Fruit fly (Drosophila melanogaster) whole organism, embryonic: ENCODE results near the gene eloF.
A peak's percentile ranks its signal among the peaks of the same experiment; 100 is the strongest.

ENCODE experiments used
- Bdp1 ChIP-seq: fragments of 200-800 bp; sonication (Bioruptor generic); optimal IDR thresholded peaks from 3 replicates; lab custom pipeline; 2016; ENCODE audit warnings: missing biosample characterization, missing genetic modification characterization
- Bteb2 ChIP-seq: fragments of 200-800 bp; sonication (Bioruptor generic); optimal IDR thresholded peaks from 2 replicates; lab custom pipeline; 2016; ENCODE audit warnings: missing biosample characterization, missing genetic modification characterization
- CG10654 ChIP-seq: fragments of 200-800 bp; sonication (Bioruptor generic); optimal IDR thresholded peaks from 2 replicates; lab custom pipeline; 2016; ENCODE audit warnings: missing biosample characterization, missing genetic modification characterization
- CG11085 ChIP-seq: fragments of 200-800 bp; sonication (Bioruptor generic); IDR thresholded peaks from 2 replicates; pipeline ENCODE4 v1.3.6; 2022; ENCODE audit warnings: missing biosample characterization, missing genetic modification characterization
- CG11456 ChIP-seq: fragments of 200-800 bp; sonication (Bioruptor generic); IDR thresholded peaks from 3 replicates; pipeline ENCODE4 v1.3.6; 2022; ENCODE audit warnings: missing biosample characterization, missing genetic modification characterization
- CG11723 ChIP-seq: fragments of 200-800 bp; sonication (Bioruptor generic); optimal IDR thresholded peaks from 2 replicates; lab custom pipeline; 2017; ENCODE audit warnings: missing biosample characterization, mild to moderate bottlenecking, missing genetic modification characterization
- CG13624 ChIP-seq: fragments of 200-800 bp; sonication (Bioruptor generic); optimal IDR thresholded peaks from 2 replicates; lab custom pipeline; 2016; ENCODE audit warnings: missing biosample characterization, missing genetic modification characterization
- CG14965 ChIP-seq: fragments of 200-800 bp; sonication (Bioruptor generic); optimal IDR thresholded peaks from 2 replicates; lab custom pipeline; 2016; ENCODE audit warnings: missing biosample characterization, missing genetic modification characterization, borderline replicate concordance
- CG15696 ChIP-seq: fragments of 200-800 bp; sonication (Bioruptor generic); optimal IDR thresholded peaks from 2 replicates; lab custom pipeline; 2019; ENCODE audit warnings: missing biosample characterization, mild to moderate bottlenecking, missing genetic modification characterization, moderate library complexity
- CG17328 ChIP-seq: fragments of 200-800 bp; sonication (Bioruptor generic); IDR thresholded peaks from 2 replicates; pipeline ENCODE4 v1.3.6; 2022; ENCODE audit warnings: missing biosample characterization, missing genetic modification characterization
- CG1832 ChIP-seq: fragments of 200-800 bp; sonication (Bioruptor generic); optimal IDR thresholded peaks from 2 replicates; lab custom pipeline; 2017; ENCODE audit warnings: missing biosample characterization, mild to moderate bottlenecking, missing genetic modification characterization, inconsistent platforms
- CG2889 ChIP-seq: fragments of 200-800 bp; sonication (Bioruptor generic); IDR thresholded peaks from 3 replicates; pipeline ENCODE4 v1.3.6; 2022; ENCODE audit warnings: missing biosample characterization, missing genetic modification characterization
- CG43689 ChIP-seq: fragments of 200-800 bp; sonication (Bioruptor generic); IDR thresholded peaks from 2 replicates; pipeline ENCODE4 v1.3.6; 2022; ENCODE audit warnings: missing biosample characterization, missing genetic modification characterization
- CG4707 ChIP-seq: fragments of 200-800 bp; sonication (Bioruptor generic); optimal IDR thresholded peaks from 2 replicates; lab custom pipeline; 2018; ENCODE audit warnings: missing biosample characterization, mild to moderate bottlenecking, missing genetic modification characterization, moderate library complexity
- CG6254 ChIP-seq: fragments of 200-800 bp; sonication (Bioruptor generic); optimal IDR thresholded peaks from 3 replicates; lab custom pipeline; 2017; ENCODE audit warnings: mild to moderate bottlenecking, missing biosample characterization, missing genetic modification reagents, missing genetic modification characterization
- CG6791 ChIP-seq: fragments of 200-800 bp; sonication (Bioruptor generic); IDR thresholded peaks from 3 replicates; pipeline ENCODE4 v1.3.6; 2022; ENCODE audit warnings: missing biosample characterization, missing genetic modification characterization; ENCODE audit not compliant: partially characterized antibody
- CG8089 ChIP-seq: fragments of 200-800 bp; sonication (Bioruptor generic); optimal IDR thresholded peaks from 3 replicates; lab custom pipeline; 2016; ENCODE audit warnings: missing biosample characterization, missing genetic modification characterization
- CG8290 ChIP-seq, 3 experiments: fragments of 200-800 bp; sonication (Bioruptor generic); optimal IDR thresholded peaks; 2 replicates each; lab custom pipeline; 2016 to 2019; ENCODE audit warnings: missing biosample characterization in 3 of 3, missing genetic modification characterization in 3 of 3, mild to moderate bottlenecking in 2 of 3, moderate library complexity in 1 of 3
- CG9215 ChIP-seq: fragments of 200-800 bp; sonication (Bioruptor generic); IDR thresholded peaks from 2 replicates; pipeline ENCODE4 v1.3.6; 2022; ENCODE audit warnings: missing biosample characterization, missing genetic modification characterization
- Dip3 ChIP-seq: fragments of 200-800 bp; sonication (Bioruptor generic); optimal IDR thresholded peaks from 3 replicates; lab custom pipeline; 2016; ENCODE audit warnings: missing biosample characterization, missing genetic modification characterization
- Dp ChIP-seq: fragments of 200-800 bp; sonication (Bioruptor generic); optimal IDR thresholded peaks from 2 replicates; lab custom pipeline; 2018; ENCODE audit warnings: missing biosample characterization, mild to moderate bottlenecking, missing genetic modification characterization, moderate library complexity
- E2f2 ChIP-seq: fragments of 200-800 bp; sonication (Bioruptor generic); IDR thresholded peaks from 2 replicates; pipeline ENCODE4 v1.3.6; 2022; ENCODE audit warnings: missing biosample characterization, missing genetic modification characterization
- Eip74EF ChIP-seq, 2 experiments: fragments of 200-800 bp in 1 of 2; fragments of >200 bp in 1 of 2; sonication (Bioruptor generic) in 1 of 2; optimal IDR thresholded peaks; 2 replicates each; lab custom pipeline; 2017 to 2019; ENCODE audit warnings: missing biosample characterization in 2 of 2, missing genetic modification characterization in 2 of 2, mild to moderate bottlenecking in 1 of 2, moderate library complexity in 1 of 2
- H2.0 ChIP-seq: fragments of 200-800 bp; sonication (Bioruptor generic); IDR thresholded peaks from 2 replicates; pipeline ENCODE4 v1.3.6; 2022; ENCODE audit warnings: missing biosample characterization, missing genetic modification characterization
- Jarid2 ChIP-seq: fragments of 200-800 bp; sonication (Bioruptor generic); optimal IDR thresholded peaks from 3 replicates; lab custom pipeline; 2017; ENCODE audit warnings: mild to moderate bottlenecking, missing biosample characterization, missing genetic modification reagents, missing genetic modification characterization
- Lim3 ChIP-seq: fragments of 200-800 bp; sonication (Bioruptor generic); IDR thresholded peaks from 2 replicates; pipeline ENCODE4 v1.3.6; 2022; ENCODE audit warnings: missing biosample characterization, missing genetic modification characterization
- Oaz ChIP-seq: fragments of 200-800 bp; sonication (Bioruptor generic); IDR thresholded peaks from 2 replicates; pipeline ENCODE4 v1.3.6; 2022; ENCODE audit warnings: missing biosample characterization, missing genetic modification characterization
- Ptx1 ChIP-seq: fragments of 200-800 bp; sonication (Bioruptor generic); IDR thresholded peaks from 2 replicates; pipeline ENCODE4 v1.3.6; 2022; ENCODE audit warnings: missing biosample characterization, missing genetic modification characterization
- Sox102F ChIP-seq: fragments of 200-800 bp; sonication (Bioruptor generic); optimal IDR thresholded peaks from 2 replicates; lab custom pipeline; 2018; ENCODE audit warnings: missing biosample characterization, mild to moderate bottlenecking, missing genetic modification characterization, moderate library complexity
- YL-1 ChIP-seq: fragments of 200-800 bp; sonication (Bioruptor generic); optimal IDR thresholded peaks from 3 replicates; lab custom pipeline; 2017; ENCODE audit warnings: missing biosample characterization, mild to moderate bottlenecking, missing genetic modification characterization
- bab2 ChIP-seq: fragments of 200-800 bp; sonication (Bioruptor generic); optimal IDR thresholded peaks from 2 replicates; lab custom pipeline; 2016; ENCODE audit warnings: missing biosample characterization, missing genetic modification characterization
- bcd ChIP-seq: fragments of 200-800 bp; sonication (Bioruptor generic); optimal IDR thresholded peaks from 2 replicates; lab custom pipeline; 2017; ENCODE audit warnings: missing biosample characterization, mild to moderate bottlenecking, missing genetic modification characterization
- bsh ChIP-seq, 2 experiments: fragments of 200-800 bp; sonication (Bioruptor generic); optimal IDR thresholded peaks; 2 replicates each; lab custom pipeline; 2017 to 2018; ENCODE audit warnings: mild to moderate bottlenecking in 2 of 2, missing biosample characterization in 2 of 2, missing genetic modification characterization in 2 of 2, moderate library complexity in 1 of 2
- caup ChIP-seq: fragments of 200-800 bp; sonication (Bioruptor generic); optimal IDR thresholded peaks from 3 replicates; lab custom pipeline; 2017; ENCODE audit warnings: missing biosample characterization, mild to moderate bottlenecking, missing genetic modification characterization, moderate library complexity; ENCODE audit not compliant: severe bottlenecking
- crc ChIP-seq: fragments of 200-800 bp; sonication (Bioruptor generic); optimal IDR thresholded peaks from 2 replicates; lab custom pipeline; 2016; ENCODE audit warnings: missing biosample characterization, missing genetic modification characterization
- danr ChIP-seq: fragments of 200-800 bp; sonication (Bioruptor generic); IDR thresholded peaks from 2 replicates; pipeline ENCODE4 v1.3.6; 2022; ENCODE audit warnings: missing biosample characterization, missing genetic modification characterization
- dimm ChIP-seq: fragments of 200-800 bp; sonication (Bioruptor generic); IDR thresholded peaks from 2 replicates; pipeline ENCODE4 v1.3.6; 2022; ENCODE audit warnings: missing biosample characterization, missing genetic modification characterization
- dysf ChIP-seq: fragments of 200-800 bp; sonication (Bioruptor generic); IDR thresholded peaks from 3 replicates; pipeline ENCODE4 v1.3.6; 2022; ENCODE audit warnings: missing biosample characterization, missing genetic modification characterization
- ewg ChIP-seq: fragments of 200-800 bp; sonication (Bioruptor generic); optimal IDR thresholded peaks from 3 replicates; lab custom pipeline; 2017; ENCODE audit warnings: mild to moderate bottlenecking, missing biosample characterization, missing genetic modification reagents, missing genetic modification characterization
- hth ChIP-seq: fragments of >200 bp; optimal IDR thresholded peaks from 2 replicates; lab custom pipeline; 2017; ENCODE audit warnings: inconsistent platforms
- mld ChIP-seq: fragments of 200-800 bp; sonication (Bioruptor generic); IDR thresholded peaks from 3 replicates; pipeline ENCODE4 v1.3.6; 2022; ENCODE audit warnings: missing biosample characterization, missing genetic modification characterization; ENCODE audit not compliant: partially characterized antibody
- nerfin-2 ChIP-seq: fragments of 200-800 bp; sonication (Bioruptor generic); IDR thresholded peaks from 2 replicates; pipeline ENCODE4 v1.3.6; 2022; ENCODE audit warnings: missing biosample characterization, missing genetic modification characterization; ENCODE audit not compliant: partially characterized antibody
- nmo ChIP-seq: fragments of 200-800 bp; sonication (Bioruptor generic); optimal IDR thresholded peaks from 2 replicates; lab custom pipeline; 2018; ENCODE audit warnings: missing biosample characterization, mild to moderate bottlenecking, missing genetic modification characterization, moderate library complexity
- pfk ChIP-seq: fragments of 200-800 bp; sonication (Bioruptor generic); optimal IDR thresholded peaks from 2 replicates; lab custom pipeline; 2018; ENCODE audit warnings: missing biosample characterization, mild to moderate bottlenecking, missing genetic modification characterization, moderate library complexity
- pros ChIP-seq: fragments of 200-800 bp; sonication (Bioruptor generic); optimal IDR thresholded peaks from 3 replicates; lab custom pipeline; 2019; ENCODE audit warnings: missing biosample characterization, mild to moderate bottlenecking, missing genetic modification characterization, moderate library complexity
- repo ChIP-seq: fragments of 200-800 bp; sonication (Bioruptor generic); optimal IDR thresholded peaks from 2 replicates; lab custom pipeline; 2016; ENCODE audit warnings: missing biosample characterization, missing genetic modification characterization
- seq ChIP-seq: fragments of 200-800 bp; sonication (Bioruptor generic); IDR thresholded peaks from 2 replicates; pipeline ENCODE4 v1.3.6; 2022; ENCODE audit warnings: missing biosample characterization, missing genetic modification characterization
- tio ChIP-seq: fragments of 200-800 bp; sonication (Bioruptor generic); optimal IDR thresholded peaks from 2 replicates; lab custom pipeline; 2017; ENCODE audit warnings: missing biosample characterization, missing genetic modification characterization, inconsistent platforms
- tll ChIP-seq, 2 experiments: fragments of 200-800 bp in 1 of 2; fragments of >200 bp in 1 of 2; sonication (Bioruptor generic) in 1 of 2; optimal IDR thresholded peaks; 2 replicates each; lab custom pipeline; 2017 to 2019; ENCODE audit warnings: missing biosample characterization in 2 of 2, missing genetic modification characterization in 2 of 2, mild to moderate bottlenecking in 1 of 2, moderate library complexity in 1 of 2

Gene eloF

dm6 chr3R:9783240-9783917, 30.6 kb upstream of the eloF start (continued):
- TF ChIP-seq bcd (GFP tag; lab: Kevin White, UChicago) (no peak), CG14965 (GFP tag; lab: Kevin White, UChicago) (no peak), CG6254 (GFP tag; lab: Kevin White, UChicago) (no peak), Ptx1 (GFP tag; lab: Robert Waterston, UW) (peak; percentile 16; the same call in 1 of the 2 replicates), CG11085 (GFP tag; lab: Robert Waterston, UW) (no peak), hth (lab: Kevin White, UChicago) (no peak), CG4707 (GFP tag; lab: Kevin White, UChicago) (no peak), nerfin-2 (GFP tag; lab: Robert Waterston, UW) (no peak), crc (no peak), E2f2 (GFP tag; lab: Robert Waterston, UW) (no peak), YL-1 (no peak), Jarid2 (GFP tag; lab: Kevin White, UChicago) (no peak), Oaz (GFP tag; lab: Robert Waterston, UW) (no peak), CG9215 (GFP tag; lab: Robert Waterston, UW) (no peak), CG8290 (GFP tag; optimal IDR thresholded peaks at IDR 0.05; lab: Kevin White, UChicago) (no peak), CG8290 (tag; optimal IDR thresholded peaks at IDR 0.05; lab: Kevin White, UChicago) (no peak), repo (no peak), bab2 (GFP tag; lab: Kevin White, UChicago) (no peak), seq (no peak), tll (GFP tag; optimal IDR thresholded peaks at IDR 0.05; lab: Kevin White, UChicago) (no peak), H2.0 (no peak), pros (GFP tag; lab: Kevin White, UChicago) (no peak), nmo (GFP tag; lab: Kevin White, UChicago) (peak; percentile 5), Sox102F (GFP tag; lab: Kevin White, UChicago) (peak; percentile 25), CG1832 (GFP tag; lab: Kevin White, UChicago) (no peak), Bdp1 (GFP tag; lab: Kevin White, UChicago) (no peak), Lim3 (GFP tag; lab: Robert Waterston, UW) (no peak), ewg (GFP tag; lab: Kevin White, UChicago) (no peak), Eip74EF (GFP tag; optimal IDR thresholded peaks at IDR 0.05; lab: Kevin White, UChicago) (no peak), CG17328 (no peak), CG2889 (no peak), bsh (GFP tag; optimal IDR thresholded peaks at IDR 0.05; lab: Kevin White, UChicago) (peak in 1 of 2 experiments; percentile 33), mld (no peak), dimm (GFP tag; lab: Robert Waterston, UW) (no peak), tio (GFP tag; lab: Kevin White, UChicago) (no peak), CG11456 (GFP tag; lab: Robert Waterston, UW) (no peak), CG13624 (no peak), danr (GFP tag; lab: Robert Waterston, UW) (no peak), CG10654 (GFP tag; lab: Kevin White, UChicago) (no peak), CG6791 (no peak), pfk (GFP tag; lab: Kevin White, UChicago) (no peak), caup (GFP tag; lab: Kevin White, UChicago) (no peak), CG43689 (no peak), dysf (GFP tag; lab: Robert Waterston, UW) (no peak), Dp (no peak), CG8089 (GFP tag; lab: Kevin White, UChicago) (no peak), Bteb2 (no peak), CG11723 (no peak), CG15696 (tag; lab: Kevin White, UChicago) (no peak), Dip3 (GFP tag; lab: Kevin White, UChicago) (no peak)
